Fruit fly (Drosophila melanogaster) whole organism, prepupa: ENCODE data around the gene CG42238.
A peak's percentile ranks its signal among the peaks of the same experiment; 100 is the strongest.

Experiments
- Blimp-1 ChIP-seq: fragments of 200-800 bp; sonication (Bioruptor generic); optimal IDR thresholded peaks from 3 replicates; lab custom pipeline; 2017; ENCODE audit warnings: missing biosample characterization, missing genetic modification characterization, mild to moderate bottlenecking, moderate library complexity, missing genetic modification reagents
- CG11294 ChIP-seq: fragments of 200-800 bp; sonication (Bioruptor generic); IDR thresholded peaks from 2 replicates; pipeline ENCODE4 v1.3.6; 2022; ENCODE audit warnings: missing biosample characterization, missing genetic modification characterization
- CG11762 ChIP-seq: fragments of 200-800 bp; sonication (Bioruptor generic); optimal IDR thresholded peaks from 3 replicates; lab custom pipeline; 2016; ENCODE audit warnings: missing biosample characterization, missing genetic modification characterization; ENCODE audit not compliant: insufficient read depth
- CG16779 ChIP-seq: fragments of 200-800 bp; sonication (Bioruptor generic); optimal IDR thresholded peaks from 3 replicates; lab custom pipeline; 2017; ENCODE audit warnings: missing biosample characterization, mild to moderate bottlenecking, missing genetic modification characterization
- CG3032 ChIP-seq: fragments of 200-800 bp; optimal IDR thresholded peaks from 2 replicates; lab custom pipeline; 2019; ENCODE audit warnings: missing biosample characterization, mild to moderate bottlenecking, missing genetic modification characterization, moderate library complexity
- CG32006 ChIP-seq: fragments of 200-800 bp; sonication (Bioruptor generic); optimal IDR thresholded peaks from 3 replicates; lab custom pipeline; 2017; ENCODE audit warnings: missing biosample characterization, mild to moderate bottlenecking, missing genetic modification characterization
- CG34406 ChIP-seq: fragments of 200-800 bp; sonication (Bioruptor generic); optimal IDR thresholded peaks from 3 replicates; lab custom pipeline; 2016; ENCODE audit warnings: missing biosample characterization, missing genetic modification characterization
- CG4318 ChIP-seq: fragments of 200-800 bp; sonication (Bioruptor generic); optimal IDR thresholded peaks from 3 replicates; lab custom pipeline; 2017; ENCODE audit warnings: missing biosample characterization, mild to moderate bottlenecking, missing genetic modification characterization
- CG6163 ChIP-seq: fragments of 200-800 bp; sonication (Bioruptor generic); IDR thresholded peaks from 3 replicates; pipeline ENCODE4 v1.3.6; 2022; ENCODE audit warnings: missing biosample characterization, missing genetic modification characterization
- CG6276 ChIP-seq: fragments of 200-800 bp; sonication (Bioruptor generic); optimal IDR thresholded peaks from 2 replicates; lab custom pipeline; 2017; ENCODE audit warnings: missing biosample characterization, mild to moderate bottlenecking, missing genetic modification characterization
- CG6792 ChIP-seq: fragments of 200-800 bp; sonication (Bioruptor generic); optimal IDR thresholded peaks from 3 replicates; lab custom pipeline; 2016; ENCODE audit warnings: missing biosample characterization, missing genetic modification characterization
- CG6808 ChIP-seq: fragments of 200-800 bp; sonication (Bioruptor generic); optimal IDR thresholded peaks from 3 replicates; lab custom pipeline; 2017; ENCODE audit warnings: missing biosample characterization, missing genetic modification characterization, mild to moderate bottlenecking, moderate library complexity, missing genetic modification reagents
- CG7368 ChIP-seq: fragments of 200-800 bp; sonication (Bioruptor generic); optimal IDR thresholded peaks from 3 replicates; lab custom pipeline; 2016; ENCODE audit warnings: missing biosample characterization, missing genetic modification characterization
- CG8119 ChIP-seq: fragments of 200-800 bp; sonication (Bioruptor generic); IDR thresholded peaks from 3 replicates; pipeline ENCODE4 v1.3.6; 2022; ENCODE audit warnings: missing biosample characterization, missing genetic modification characterization
- Eip93F ChIP-seq: fragments of 200-800 bp; sonication (Bioruptor generic); optimal IDR thresholded peaks from 2 replicates; lab custom pipeline; 2016; ENCODE audit warnings: missing biosample characterization, mild to moderate bottlenecking, missing genetic modification characterization
- Hr38 ChIP-seq: sonication (Bioruptor generic); optimal IDR thresholded peaks from 2 replicates; lab custom pipeline; 2016; ENCODE audit warnings: missing biosample characterization, missing genetic modification characterization
- Hr39 ChIP-seq: fragments of 200-800 bp; sonication (Bioruptor generic); optimal IDR thresholded peaks from 2 replicates; lab custom pipeline; 2016; ENCODE audit warnings: missing biosample characterization, missing genetic modification characterization
- Lpt ChIP-seq: fragments of 200-800 bp; sonication (Bioruptor generic); optimal IDR thresholded peaks from 3 replicates; lab custom pipeline; 2016; ENCODE audit warnings: missing biosample characterization, missing genetic modification characterization
- OdsH ChIP-seq: fragments of 200-800 bp; sonication (Bioruptor generic); optimal IDR thresholded peaks from 3 replicates; lab custom pipeline; 2016; ENCODE audit warnings: missing biosample characterization, missing genetic modification characterization
- Smox ChIP-seq: fragments of 200-800 bp; sonication (Bioruptor generic); optimal IDR thresholded peaks from 3 replicates; lab custom pipeline; 2016; ENCODE audit warnings: missing biosample characterization, missing genetic modification characterization
- Sox14 ChIP-seq: fragments of 200-800 bp; sonication (Bioruptor generic); optimal IDR thresholded peaks from 3 replicates; lab custom pipeline; 2016; ENCODE audit warnings: missing biosample characterization, missing genetic modification characterization
- Sox15 ChIP-seq: fragments of 200-800 bp; sonication (Bioruptor generic); optimal IDR thresholded peaks from 3 replicates; lab custom pipeline; 2016; ENCODE audit warnings: missing biosample characterization, missing genetic modification characterization
- achi ChIP-seq: fragments of 200-800 bp; sonication (Bioruptor generic); optimal IDR thresholded peaks from 3 replicates; lab custom pipeline; 2016; ENCODE audit warnings: missing biosample characterization, missing genetic modification characterization
- cyc ChIP-seq: fragments of 200-800 bp; sonication (Bioruptor generic); optimal IDR thresholded peaks from 3 replicates; lab custom pipeline; 2016; ENCODE audit warnings: missing biosample characterization, missing genetic modification characterization
- dsx ChIP-seq: fragments of 200-800 bp; optimal IDR thresholded peaks from 3 replicates; lab custom pipeline; 2019; ENCODE audit warnings: missing biosample characterization, mild to moderate bottlenecking, missing genetic modification characterization, moderate library complexity; ENCODE audit not compliant: poor library complexity, severe bottlenecking
- eg ChIP-seq: fragments of 200-800 bp; sonication (Bioruptor generic); IDR thresholded peaks from 3 replicates; pipeline ENCODE4 v1.3.6; 2022; ENCODE audit warnings: missing biosample characterization, missing genetic modification characterization
- fd59A ChIP-seq: fragments of 200-800 bp; sonication (Bioruptor generic); optimal IDR thresholded peaks from 2 replicates; lab custom pipeline; 2017; ENCODE audit warnings: missing biosample characterization, mild to moderate bottlenecking, missing genetic modification characterization, missing genetic modification reagents
- fkh ChIP-seq: fragments of 200-800 bp; sonication (Bioruptor generic); optimal IDR thresholded peaks from 3 replicates; lab custom pipeline; 2017; ENCODE audit warnings: missing biosample characterization, mild to moderate bottlenecking, missing genetic modification characterization, moderate library complexity
- net ChIP-seq: fragments of 200-800 bp; sonication (Bioruptor generic); optimal IDR thresholded peaks from 3 replicates; lab custom pipeline; 2016; ENCODE audit warnings: missing biosample characterization, missing genetic modification characterization
- pdm3 ChIP-seq: fragments of 200-800 bp; sonication (Bioruptor generic); optimal IDR thresholded peaks from 3 replicates; lab custom pipeline; 2016; ENCODE audit warnings: missing biosample characterization, missing genetic modification characterization
- salr ChIP-seq, 2 experiments: fragments of 200-800 bp; sonication (Bioruptor generic); optimal IDR thresholded peaks; 3 replicates each; lab custom pipeline; 2016 to 2018; ENCODE audit warnings: missing biosample characterization in 2 of 2, missing genetic modification characterization in 2 of 2, mild to moderate bottlenecking in 1 of 2
- ss ChIP-seq, 2 experiments: fragments of 200-800 bp; sonication (Bioruptor generic); optimal IDR thresholded peaks; 2 replicates in 1 of 2; 3 replicates in 1 of 2; lab custom pipeline; 2017 to 2018; ENCODE audit warnings: mild to moderate bottlenecking in 2 of 2, missing biosample characterization in 2 of 2, missing genetic modification characterization in 2 of 2, moderate library complexity in 1 of 2
- svp ChIP-seq: fragments of 200-800 bp; sonication (Bioruptor generic); peaks from one replicate; lab custom pipeline; 2016; ENCODE audit warnings: missing biosample characterization, missing genetic modification characterization
- vri ChIP-seq: fragments of 200-800 bp; sonication (Bioruptor generic); optimal IDR thresholded peaks from 3 replicates; lab custom pipeline; 2016; ENCODE audit warnings: missing biosample characterization, mild to moderate bottlenecking, missing genetic modification characterization

Gene CG42238

dm6 chr2L:21065889-21066288, 13.9 kb upstream of the CG42238 start (continued):
- no peak for TF ChIP-seq CG11762 (GFP tag; lab: Kevin White, UChicago)
- no peak for TF ChIP-seq Sox15
- no peak for TF ChIP-seq achi (GFP tag; lab: Kevin White, UChicago)
- TF ChIP-seq Smox = no peak
- no peak for TF ChIP-seq dsx (GFP tag; lab: Kevin White, UChicago)
- no peak for TF ChIP-seq cyc (GFP tag; lab: Kevin White, UChicago)
- TF ChIP-seq fd59A (GFP tag; lab: Kevin White, UChicago) = no peak
- TF ChIP-seq Lpt (GFP tag; lab: Kevin White, UChicago) = peak; percentile 19
- no peak for TF ChIP-seq CG16779
- peak; percentile 42 for TF ChIP-seq CG6276 (GFP tag; lab: Kevin White, UChicago)
- no peak for TF ChIP-seq Hr39 (GFP tag; lab: Kevin White, UChicago)
- no peak for TF ChIP-seq Eip93F (GFP tag; lab: Kevin White, UChicago)
- TF ChIP-seq CG4318 (GFP tag; lab: Kevin White, UChicago) = peak; percentile 25
- TF ChIP-seq OdsH (GFP tag; lab: Kevin White, UChicago) = no peak
- TF ChIP-seq net (GFP tag; lab: Kevin White, UChicago) = no peak
- no peak for TF ChIP-seq CG34406 (GFP tag; lab: Kevin White, UChicago)
- TF ChIP-seq CG8119 (GFP tag; lab: Robert Waterston, UW) = no peak; the same call in 2 of the 3 replicates
- TF ChIP-seq Blimp-1 (GFP tag; lab: Kevin White, UChicago) = no peak
- TF ChIP-seq CG32006 (GFP tag; lab: Kevin White, UChicago) = peak; percentile 62
- TF ChIP-seq CG7368 (GFP tag; lab: Kevin White, UChicago) = no peak
- TF ChIP-seq eg (GFP tag; lab: Robert Waterston, UW) = peak; percentile 78
- TF ChIP-seq svp (GFP tag; lab: Kevin White, UChicago) = peak; percentile 19

- TF ChIP-seq CG8119 (GFP tag; lab: Robert Waterston, UW) (no peak), fkh (peak; percentile 33), CG6808 (no peak), CG16779 (no peak), CG6163 (GFP tag; lab: Robert Waterston, UW) (no peak), Sox14 (GFP tag; lab: Kevin White, UChicago) (no peak)
These were observed 10.6 kb upstream of the CG42238 start for dm6 chr2L:21062611-21063010.

- TF ChIP-seq CG6792 (GFP tag; lab: Kevin White, UChicago) (no peak), CG6163 (GFP tag; lab: Robert Waterston, UW) (no peak), ss (GFP tag; optimal IDR thresholded peaks at IDR 0.05; lab: Kevin White, UChicago) (peak in 1 of 2 experiments; percentile 63), CG11762 (GFP tag; lab: Kevin White, UChicago) (no peak), pdm3 (GFP tag; lab: Kevin White, UChicago) (no peak), salr (GFP tag; optimal IDR thresholded peaks at IDR 0.05; lab: Kevin White, UChicago) (peak in 1 of 2 experiments; percentile 53), dsx (GFP tag; lab: Kevin White, UChicago) (peak; percentile 67)
These were observed 9.6 kb upstream of the CG42238 start for dm6 chr2L:21061591-21061990.

dm6 chr2L:21053623-21054022, 1.7 kb upstream of the CG42238 start:
- TF ChIP-seq Hr38 (GFP tag; lab: Kevin White, UChicago) = no peak
- TF ChIP-seq vri (GFP tag; lab: Kevin White, UChicago) = peak; percentile 40
- TF ChIP-seq, all 60 proteins: peak for 1

dm6 chr2L:21052783-21053463, 959 bp upstream of the CG42238 start, which contains the start of gene Itgbn:
Itgbn (plus strand) TSS chr2L:21053033.
- TF ChIP-seq CG3032 (tag; lab: Kevin White, UChicago) (no peak), vri (GFP tag; lab: Kevin White, UChicago) (peak; percentile 63), ss (GFP tag; optimal IDR thresholded peaks at IDR 0.05; lab: Kevin White, UChicago) (no peak), CG11762 (GFP tag; lab: Kevin White, UChicago) (no peak), CG11294 (GFP tag; lab: Robert Waterston, UW) (no peak), CG32006 (GFP tag; lab: Kevin White, UChicago) (no peak), fkh (peak; percentile 24), CG4318 (GFP tag; lab: Kevin White, UChicago) (no peak), eg (GFP tag; lab: Robert Waterston, UW) (no peak)
